Comparison of ENCODE assay signal across 3 fruit fly cellular contexts in genomic region chr3L:6975875-6976274, dm6.
TF ChIP-seq lines count a peak whose summit lies in the region.

No protein-coding gene starts in this region.

- TF ChIP-seq CTCF in whole organism, embryonic (GFP tag; optimal IDR thresholded peaks at IDR 0.05; lab: Kevin White, UChicago), result no peak

TF ChIP-seq in whole organism, adult, 20 proteins besides CTCF, POLR2A, EP300 and RAD21:
- TF ChIP-seq CG12768 (GFP tag; optimal IDR thresholded peaks at IDR 0.05; lab: Kevin White, UChicago), result no peak
- TF ChIP-seq Mnt (GFP tag; optimal IDR thresholded peaks at IDR 0.05; lab: Kevin White, UChicago), result no peak
- no peak for TF ChIP-seq CG14711 (tag; optimal IDR thresholded peaks at IDR 0.05; lab: Kevin White, UChicago)
- TF ChIP-seq CG5204 (GFP tag; optimal IDR thresholded peaks at IDR 0.05; lab: Kevin White, UChicago), result no peak
- no peak for TF ChIP-seq bab1 (GFP tag; optimal IDR thresholded peaks at IDR 0.05; lab: Kevin White, UChicago)
- TF ChIP-seq ovo (GFP tag; optimal IDR thresholded peaks at IDR 0.05; lab: Kevin White, UChicago), result peak; percentile 93
- no peak for TF ChIP-seq cnc (optimal IDR thresholded peaks at IDR 0.05; lab: Kevin White, UChicago)
- TF ChIP-seq CG11617 (GFP tag; optimal IDR thresholded peaks at IDR 0.05; lab: Kevin White, UChicago), result no peak
- no peak for TF ChIP-seq Clk (GFP tag; optimal IDR thresholded peaks at IDR 0.05; lab: Kevin White, UChicago)
- TF ChIP-seq CG33017 (tag; optimal IDR thresholded peaks at IDR 0.05; lab: Kevin White, UChicago), result no peak
- TF ChIP-seq pad (GFP tag; optimal IDR thresholded peaks at IDR 0.05; lab: Kevin White, UChicago), result peak; percentile 66
- TF ChIP-seq CG7045 (GFP tag; optimal IDR thresholded peaks at IDR 0.05; lab: Kevin White, UChicago), result no peak
- no peak for TF ChIP-seq tj (GFP tag; optimal IDR thresholded peaks at IDR 0.05; lab: Kevin White, UChicago)
- TF ChIP-seq CG1620 (GFP tag; optimal IDR thresholded peaks at IDR 0.05; lab: Kevin White, UChicago), result no peak
- TF ChIP-seq Hr96 (GFP tag; optimal IDR thresholded peaks at IDR 0.05; lab: Kevin White, UChicago), result no peak
- TF ChIP-seq kay (GFP tag; lab: Kevin White, UChicago; ENCODE audit: borderline replicate concordance), result peak; percentile 72
- no peak for TF ChIP-seq cic (GFP tag; optimal IDR thresholded peaks at IDR 0.05; lab: Kevin White, UChicago)
- no peak for TF ChIP-seq Crg-1 (GFP tag; optimal IDR thresholded peaks at IDR 0.05; lab: Kevin White, UChicago)
- TF ChIP-seq CG7101 (tag; optimal IDR thresholded peaks at IDR 0.05; lab: Kevin White, UChicago), result no peak
- no peak for TF ChIP-seq toe (GFP tag; optimal IDR thresholded peaks at IDR 0.05; lab: Kevin White, UChicago)
TF ChIP-seq in whole organism, adult: peak in this region for 3.

TF ChIP-seq in whole organism, embryonic, 481 proteins besides CTCF, POLR2A, EP300 and RAD21 (continues in another document):
- no peak for TF ChIP-seq CHES-1-like (GFP tag; optimal IDR thresholded peaks at IDR 0.05; lab: Kevin White, UChicago)
- peak; percentile 21 for TF ChIP-seq run (tag; optimal IDR thresholded peaks at IDR 0.05; lab: Kevin White, UChicago)
- TF ChIP-seq CG10321 (GFP tag; IDR thresholded peaks at IDR 0.05; lab: Robert Waterston, UW), result peak; percentile 50; the same call in 1 of the 2 replicates
- TF ChIP-seq mam (GFP tag; optimal IDR thresholded peaks at IDR 0.05; lab: Kevin White, UChicago), result no peak
- peak; percentile 28 for TF ChIP-seq Med (GFP tag; lab: Kevin White, UChicago)
- TF ChIP-seq CG12155 (GFP tag; optimal IDR thresholded peaks at IDR 0.05; lab: Kevin White, UChicago), result no peak
- no peak for TF ChIP-seq luna (GFP tag; optimal IDR thresholded peaks at IDR 0.05; lab: Kevin White, UChicago)
- peak; percentile 53 for TF ChIP-seq CG1832 (GFP tag; optimal IDR thresholded peaks at IDR 0.05; lab: Kevin White, UChicago)
- TF ChIP-seq zen (tag; optimal IDR thresholded peaks at IDR 0.05; lab: Kevin White, UChicago), result peak; percentile 19
- peak in 1 of 2 experiments; percentile 57 for TF ChIP-seq Hr78 (GFP tag; optimal IDR thresholded peaks at IDR 0.05; lab: Kevin White, UChicago)
- peak; percentile 47; the same call in 1 of the 2 replicates for TF ChIP-seq vvl (GFP tag; IDR thresholded peaks at IDR 0.05; lab: Robert Waterston, UW)
- TF ChIP-seq chinmo (GFP tag; IDR thresholded peaks at IDR 0.05; lab: Robert Waterston, UW; ENCODE audit: partially characterized antibody), result 0 out of 4 replicates have a peak, but pooled peaks have one; percentile 68
- no peak for TF ChIP-seq CG8290 (GFP tag; optimal IDR thresholded peaks at IDR 0.05; lab: Kevin White, UChicago)
- peak in 1 of 2 experiments; percentile 21 for TF ChIP-seq CG8290 (tag; optimal IDR thresholded peaks at IDR 0.05; lab: Kevin White, UChicago)
- peak; percentile 84 for TF ChIP-seq Hr39 (optimal IDR thresholded peaks at IDR 0.05; lab: Kevin White, UChicago)
- TF ChIP-seq CG18011 (GFP tag; optimal IDR thresholded peaks at IDR 0.05; lab: Kevin White, UChicago), result no peak
- TF ChIP-seq corto (GFP tag; optimal IDR thresholded peaks at IDR 0.05; lab: Kevin White, UChicago), result no peak
- TF ChIP-seq ci (GFP tag; IDR thresholded peaks at IDR 0.05; lab: Robert Waterston, UW), result peak; percentile 28; the same call in 2 of the 3 replicates
- TF ChIP-seq CG16863 (GFP tag; optimal IDR thresholded peaks at IDR 0.05; lab: Kevin White, UChicago), result no peak
- peak; percentile 49 for TF ChIP-seq cg (GFP tag; optimal IDR thresholded peaks at IDR 0.05; lab: Kevin White, UChicago)
- TF ChIP-seq CG10147 (GFP tag; optimal IDR thresholded peaks at IDR 0.05; lab: Kevin White, UChicago), result no peak
- TF ChIP-seq Rx (GFP tag; IDR thresholded peaks at IDR 0.05; lab: Robert Waterston, UW), result no peak
- no peak for TF ChIP-seq CG4328 (GFP tag; optimal IDR thresholded peaks at IDR 0.05; lab: Kevin White, UChicago)
- TF ChIP-seq CG2199 (GFP tag; IDR thresholded peaks at IDR 0.05; lab: Robert Waterston, UW), result 0 out of 3 replicates have a peak, but pooled peaks have one; percentile 49
- TF ChIP-seq CG7987 (GFP tag; optimal IDR thresholded peaks at IDR 0.05; lab: Kevin White, UChicago), result no peak
- TF ChIP-seq rib (GFP tag; IDR thresholded peaks at IDR 0.05; lab: Robert Waterston, UW), result 0 out of 2 replicates have a peak, but pooled peaks have one; percentile 26
- TF ChIP-seq Rfx (GFP tag; IDR thresholded peaks at IDR 0.05; lab: Robert Waterston, UW), result peak; percentile 12; the same call in 1 of the 2 replicates
- TF ChIP-seq fd64A (GFP tag; optimal IDR thresholded peaks at IDR 0.05; lab: Kevin White, UChicago), result no peak
- no peak for TF ChIP-seq org-1 (GFP tag; optimal IDR thresholded peaks at IDR 0.05; lab: Kevin White, UChicago)
- TF ChIP-seq row (GFP tag; IDR thresholded peaks at IDR 0.05; lab: Robert Waterston, UW), result peak; percentile 10; the same call in 1 of the 3 replicates
- TF ChIP-seq CG18476 (GFP tag; optimal IDR thresholded peaks at IDR 0.05; lab: Kevin White, UChicago), result no peak
- no peak for TF ChIP-seq CG3847 (GFP tag; IDR thresholded peaks at IDR 0.05; lab: Robert Waterston, UW)
- TF ChIP-seq gro (GFP tag; optimal IDR thresholded peaks at IDR 0.05; lab: Kevin White, UChicago), result no peak
- no peak for TF ChIP-seq fd102C (GFP tag; optimal IDR thresholded peaks at IDR 0.05; lab: Kevin White, UChicago)
- TF ChIP-seq peb (GFP tag; IDR thresholded peaks at IDR 0.05; lab: Robert Waterston, UW), result no peak
- no peak for TF ChIP-seq lov (optimal IDR thresholded peaks at IDR 0.05; lab: Kevin White, UChicago)
- TF ChIP-seq lov (GFP tag; IDR thresholded peaks at IDR 0.05; lab: Robert Waterston, UW), result no peak

TF ChIP-seq in whole organism, prepupa, 60 proteins besides CTCF, POLR2A, EP300 and RAD21:
- no peak for TF ChIP-seq lz (GFP tag; optimal IDR thresholded peaks at IDR 0.05; lab: Kevin White, UChicago)
- TF ChIP-seq Smox (GFP tag; optimal IDR thresholded peaks at IDR 0.05; lab: Kevin White, UChicago), result no peak
- no peak for TF ChIP-seq Eip75B (GFP tag; optimal IDR thresholded peaks at IDR 0.05; lab: Kevin White, UChicago)
- TF ChIP-seq CG6163 (GFP tag; IDR thresholded peaks at IDR 0.05; lab: Robert Waterston, UW), result no peak
- TF ChIP-seq svp (GFP tag; lab: Kevin White, UChicago), result peak; percentile 18
- no peak for TF ChIP-seq CG10631 (GFP tag; optimal IDR thresholded peaks at IDR 0.05; lab: Kevin White, UChicago)
- TF ChIP-seq Eip93F (GFP tag; optimal IDR thresholded peaks at IDR 0.05; lab: Kevin White, UChicago), result no peak
- no peak for TF ChIP-seq acj6 (GFP tag; optimal IDR thresholded peaks at IDR 0.05; lab: Kevin White, UChicago)
- no peak for TF ChIP-seq Hr4 (GFP tag; optimal IDR thresholded peaks at IDR 0.05; lab: Kevin White, UChicago)
- TF ChIP-seq cyc (GFP tag; optimal IDR thresholded peaks at IDR 0.05; lab: Kevin White, UChicago), result no peak
- TF ChIP-seq Eip78C (GFP tag; lab: Kevin White, UChicago), result peak; percentile 1
- no peak for TF ChIP-seq net (GFP tag; optimal IDR thresholded peaks at IDR 0.05; lab: Kevin White, UChicago)
- TF ChIP-seq vri (GFP tag; optimal IDR thresholded peaks at IDR 0.05; lab: Kevin White, UChicago), result peak; percentile 3
- TF ChIP-seq Sox102F (GFP tag; optimal IDR thresholded peaks at IDR 0.05; lab: Kevin White, UChicago), result no peak
- no peak for TF ChIP-seq CG4318 (GFP tag; optimal IDR thresholded peaks at IDR 0.05; lab: Kevin White, UChicago)
- no peak for TF ChIP-seq Ets96B (tag; optimal IDR thresholded peaks at IDR 0.05; lab: Kevin White, UChicago)
- no peak for TF ChIP-seq CG6276 (GFP tag; optimal IDR thresholded peaks at IDR 0.05; lab: Kevin White, UChicago)
